Fruit fly (Drosophila melanogaster): ENCODE measurements around the gene CG13807.

The CG13807 gene

DNA sequence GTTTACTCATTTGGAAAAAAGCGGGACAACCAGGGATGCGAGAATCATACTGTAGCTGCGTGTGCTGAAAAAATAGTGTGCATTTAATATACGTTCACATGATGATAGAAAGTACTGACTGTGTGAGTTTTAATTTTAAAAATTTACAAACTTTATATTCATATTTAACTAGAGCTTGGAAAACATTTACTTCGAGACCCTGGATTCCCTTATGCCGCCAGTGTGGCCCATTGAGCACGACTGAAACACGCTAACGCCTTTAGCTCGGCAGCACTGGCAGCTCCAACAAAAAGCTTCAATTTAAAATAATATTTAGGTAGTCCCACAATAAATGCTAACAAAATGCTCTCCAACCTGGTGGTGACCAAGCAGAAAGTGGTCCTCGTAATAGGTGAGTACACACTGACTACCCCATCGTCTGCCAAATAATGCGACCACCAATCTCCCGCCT, 5.3 kb upstream of the CG13807 start, which contains the start of the genes CG1275 and Elp5 (continued):
- TF ChIP-seq dati (GFP tag; IDR thresholded peaks at IDR 0.05) (peak; percentile 99), Dfd (GFP tag; optimal IDR thresholded peaks at IDR 0.05) (peak in 1 of 2 experiments; percentile 51), CG17912 (GFP tag; optimal IDR thresholded peaks at IDR 0.05) (peak; percentile 97), Scr (GFP tag; IDR thresholded peaks at IDR 0.05; ENCODE audit: partially characterized antibody) (0 out of 2 replicates have a peak, but pooled peaks have one; percentile 19), Blimp-1 (GFP tag; optimal IDR thresholded peaks at IDR 0.05) (peak; percentile 94), CG10321 (GFP tag; IDR thresholded peaks at IDR 0.05) (peak; percentile 87), CG8924 (tag; optimal IDR thresholded peaks at IDR 0.05) (peak; percentile 98), Xrp1 (GFP tag; IDR thresholded peaks at IDR 0.05) (peak; percentile 99), da (GFP tag; optimal IDR thresholded peaks at IDR 0.05) (peak; percentile 90), CG8290 (GFP tag; optimal IDR thresholded peaks at IDR 0.05) (peak; percentile 87), CG8290 (tag; optimal IDR thresholded peaks at IDR 0.05) (peak; percentile 82 to 98), pum (GFP tag; optimal IDR thresholded peaks at IDR 0.05) (peak; percentile 97), tna (GFP tag; IDR thresholded peaks at IDR 0.05; ENCODE audit: partially characterized antibody) (no peak), CG7357 (GFP tag; IDR thresholded peaks at IDR 0.05) (peak; percentile 97), ems (GFP tag; optimal IDR thresholded peaks at IDR 0.05) (peak; percentile 96), CG2712 (tag; optimal IDR thresholded peaks at IDR 0.05) (peak; percentile 98), CG9727 (GFP tag; optimal IDR thresholded peaks at IDR 0.05) (peak; percentile 97), phol (tag; optimal IDR thresholded peaks at IDR 0.05) (peak; percentile 96), esg (GFP tag; conservative IDR thresholded peaks at IDR 0.05) (peak; percentile 99), gsb-n (tag; optimal IDR thresholded peaks at IDR 0.05) (peak; percentile 97), CG4282 (GFP tag; optimal IDR thresholded peaks at IDR 0.05) (peak; percentile 94), Bdp1 (GFP tag; optimal IDR thresholded peaks at IDR 0.05) (peak; percentile 93), NFAT (GFP tag; IDR thresholded peaks at IDR 0.05) (peak; percentile 99), YL-1 (GFP tag; optimal IDR thresholded peaks at IDR 0.05) (peak; percentile 95), cad (GFP tag; optimal IDR thresholded peaks at IDR 0.05) (no peak), CG18262 (tag; optimal IDR thresholded peaks at IDR 0.05) (peak; percentile 98), CG7745 (tag; optimal IDR thresholded peaks at IDR 0.05) (peak; percentile 78), Adf1 (GFP tag; IDR thresholded peaks at IDR 0.05) (peak; percentile 90), CG16815 (GFP tag; optimal IDR thresholded peaks at IDR 0.05) (peak; percentile 96), CG8765 (GFP tag; IDR thresholded peaks at IDR 0.05) (peak; percentile 99)

- 0 out of 3 replicates have a peak, but pooled peaks have one; percentile 20 for TF ChIP-seq Opbp (GFP tag; IDR thresholded peaks at IDR 0.05; ENCODE audit: partially characterized antibody)
- no peak for TF ChIP-seq ci (GFP tag; IDR thresholded peaks at IDR 0.05)
- 0 out of 3 replicates have a peak, but pooled peaks have one; percentile 15 for TF ChIP-seq CG3726 (GFP tag; IDR thresholded peaks at IDR 0.05)
- no peak for TF ChIP-seq CG3407 (GFP tag; optimal IDR thresholded peaks at IDR 0.05)
These were observed 1.4 kb upstream of the CG13807 start for dm6 chr3L:2261282-2261681.

DNA sequence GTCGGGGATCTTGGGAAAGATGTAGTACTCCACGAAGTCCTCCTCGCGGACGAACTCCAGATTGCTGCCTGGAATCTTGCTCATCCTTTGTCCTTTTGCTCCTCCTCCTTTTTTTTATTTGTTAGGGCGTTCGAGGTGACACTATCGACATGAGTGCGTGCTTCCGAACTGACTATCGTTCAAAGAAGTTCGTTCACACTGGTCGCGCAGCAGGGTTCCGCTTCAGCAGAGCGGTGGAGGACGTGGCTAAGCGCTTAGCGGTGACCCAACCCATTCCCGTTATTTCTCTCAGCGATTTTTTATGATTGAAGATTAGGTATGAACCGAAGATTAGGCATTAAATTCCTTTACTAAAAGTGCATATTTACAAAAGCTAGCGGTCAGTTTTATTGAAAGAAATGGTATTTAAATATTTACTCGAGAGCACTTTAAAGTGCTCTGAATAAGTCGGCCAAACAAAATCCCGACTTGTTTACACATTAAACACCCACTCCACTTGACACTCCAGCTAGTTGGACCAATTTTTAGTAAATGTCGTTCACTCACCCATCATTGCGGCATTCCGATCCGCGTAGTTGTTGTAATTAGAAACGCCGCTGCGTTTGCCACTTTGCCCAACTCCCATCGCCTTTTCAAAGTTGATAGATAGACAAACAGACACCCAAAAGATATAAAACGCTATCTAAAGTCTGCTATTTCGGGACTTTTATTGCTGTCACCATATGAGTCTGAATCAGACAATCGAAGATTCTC, 3.1 kb downstream of the CG13807 start, which contains the start of the genes ecd and CG13806:
Gene ecd, minus strand, starts transcription at position 166 of the 753 bp plus-strand sequence.
Gene CG13806, plus strand, starts transcription at position 703 of the 753 bp plus-strand sequence.
- TF ChIP-seq CG13775 (GFP tag; optimal IDR thresholded peaks at IDR 0.05) (peak; percentile 2), inv (GFP tag; IDR thresholded peaks at IDR 0.05; ENCODE audit: partially characterized antibody) (peak; percentile 96), trh (GFP tag; optimal IDR thresholded peaks at IDR 0.05) (peak; percentile 14), CG17328 (GFP tag; IDR thresholded peaks at IDR 0.05) (no peak), CG34422 (GFP tag; IDR thresholded peaks at IDR 0.05) (peak; percentile 45; the same call in 2 of the 3 replicates), ase (GFP tag; IDR thresholded peaks at IDR 0.05) (no peak), kni (GFP tag; optimal IDR thresholded peaks at IDR 0.05) (no peak), caup (GFP tag; optimal IDR thresholded peaks at IDR 0.05; ENCODE audit: severe bottlenecking) (peak; percentile 31), Lhr (GFP tag; optimal IDR thresholded peaks at IDR 0.05) (peak; percentile 81), D19A (tag; optimal IDR thresholded peaks at IDR 0.05) (no peak), rib (GFP tag; IDR thresholded peaks at IDR 0.05) (no peak), klu (GFP tag; IDR thresholded peaks at IDR 0.05) (0 out of 2 replicates have a peak, but pooled peaks have one; percentile 23), stc (GFP tag; IDR thresholded peaks at IDR 0.05) (no peak), sens (GFP tag) (peak; percentile 78), B-H1 (GFP tag; IDR thresholded peaks at IDR 0.05) (peak; percentile 23; the same call in 1 of the 3 replicates)

Data from whole organism, embryonic.